Fruit fly (Drosophila melanogaster) whole organism, embryonic: ENCODE data around the gene hyd.

Experiments
- Aef1 ChIP-seq: fragments of 200-800 bp; sonication (Bioruptor generic); IDR thresholded peaks from 3 replicates; pipeline ENCODE4 v1.3.6; 2022; ENCODE audit warnings: missing biosample characterization, missing genetic modification characterization
- Asciz ChIP-seq: fragments of 200-800 bp; sonication (Bioruptor generic); optimal IDR thresholded peaks from 2 replicates; lab custom pipeline; 2017; ENCODE audit warnings: missing biosample characterization, mild to moderate bottlenecking, missing genetic modification characterization, missing genetic modification reagents
- Atf6 ChIP-seq: fragments of 200-800 bp; sonication (Bioruptor generic); IDR thresholded peaks from 2 replicates; pipeline ENCODE4 v1.3.6; 2022; ENCODE audit warnings: missing biosample characterization, missing genetic modification characterization
- Awh ChIP-seq: fragments of 200-800 bp; sonication (Bioruptor generic); IDR thresholded peaks from 2 replicates; pipeline ENCODE4, ENCODE4 v1.3.6; 2022; ENCODE audit warnings: missing biosample characterization, missing genetic modification characterization
- Bgb ChIP-seq: fragments of 200-800 bp; sonication (Bioruptor generic); IDR thresholded peaks from 2 replicates; pipeline ENCODE4 v1.3.6; 2022; ENCODE audit warnings: missing biosample characterization, missing genetic modification characterization; ENCODE audit not compliant: partially characterized antibody
- CG1024 ChIP-seq: fragments of 200-800 bp; sonication (Bioruptor generic); IDR thresholded peaks from 2 replicates; pipeline ENCODE4 v1.3.6; 2022; ENCODE audit warnings: missing biosample characterization, missing genetic modification characterization
- CG10274 ChIP-seq: fragments of 200-800 bp; sonication (Bioruptor generic); optimal IDR thresholded peaks from 3 replicates; lab custom pipeline; 2017; ENCODE audit warnings: missing biosample characterization, mild to moderate bottlenecking, missing genetic modification characterization
- CG11560 ChIP-seq: fragments of 200-800 bp; sonication (Bioruptor generic); IDR thresholded peaks from 3 replicates; pipeline ENCODE4 v1.3.6; 2022; ENCODE audit warnings: missing biosample characterization, missing genetic modification characterization
- CG1233 ChIP-seq: fragments of 200-800 bp; sonication (Bioruptor generic); optimal IDR thresholded peaks from 4 replicates; lab custom pipeline; 2018; ENCODE audit warnings: missing biosample characterization, mild to moderate bottlenecking, missing genetic modification characterization
- CG13775 ChIP-seq: fragments of 200-800 bp; sonication (Bioruptor generic); optimal IDR thresholded peaks from 3 replicates; lab custom pipeline; 2017; ENCODE audit warnings: missing biosample characterization, mild to moderate bottlenecking, missing genetic modification characterization
- CG1529 ChIP-seq: fragments of 200-800 bp; sonication (Bioruptor generic); optimal IDR thresholded peaks from 3 replicates; lab custom pipeline; 2018; ENCODE audit warnings: missing biosample characterization, missing genetic modification characterization
- CG15514 ChIP-seq: fragments of 200-800 bp; sonication (Bioruptor generic); optimal IDR thresholded peaks from 3 replicates; lab custom pipeline; 2017; ENCODE audit warnings: missing biosample characterization, missing genetic modification characterization, mild to moderate bottlenecking, moderate library complexity, missing genetic modification reagents
- CG18764 ChIP-seq: fragments of 200-800 bp; sonication (Bioruptor generic); optimal IDR thresholded peaks from 3 replicates; lab custom pipeline; 2016; ENCODE audit warnings: missing biosample characterization, missing genetic modification characterization
- CG34224 ChIP-seq: fragments of 200-800 bp; sonication (Bioruptor generic); IDR thresholded peaks from 3 replicates; pipeline ENCODE4 v1.3.6; 2022; ENCODE audit warnings: missing biosample characterization, missing genetic modification characterization; ENCODE audit not compliant: partially characterized antibody
- CG34422 ChIP-seq: fragments of 200-800 bp; sonication (Bioruptor generic); IDR thresholded peaks from 3 replicates; pipeline ENCODE4 v1.3.6; 2022; ENCODE audit warnings: missing biosample characterization, missing genetic modification characterization
- CG3847 ChIP-seq: fragments of 200-800 bp; sonication (Bioruptor generic); IDR thresholded peaks from 2 replicates; pipeline ENCODE4 v1.3.6; 2022; ENCODE audit warnings: missing biosample characterization, missing genetic modification characterization
- CG4328 ChIP-seq: fragments of 200-800 bp; sonication (Bioruptor generic); optimal IDR thresholded peaks from 3 replicates; lab custom pipeline; 2017; ENCODE audit warnings: missing biosample characterization, missing genetic modification reagents, missing genetic modification characterization
- CG4424 ChIP-seq: fragments of 200-800 bp; sonication (Bioruptor generic); optimal IDR thresholded peaks from 3 replicates; lab custom pipeline; 2016; ENCODE audit warnings: missing biosample characterization, missing genetic modification characterization
- CG4854 ChIP-seq: fragments of 200-800 bp; sonication (Bioruptor generic); optimal IDR thresholded peaks from 2 replicates; lab custom pipeline; 2016; ENCODE audit warnings: missing biosample characterization, missing genetic modification characterization, inconsistent platforms
- CG5245 ChIP-seq: fragments of 200-800 bp; sonication (Bioruptor generic); optimal IDR thresholded peaks from 3 replicates; lab custom pipeline; 2016; ENCODE audit warnings: missing biosample characterization, missing genetic modification characterization
- CG7987 ChIP-seq: fragments of 200-800 bp; sonication (Bioruptor generic); optimal IDR thresholded peaks from 2 replicates; lab custom pipeline; 2018; ENCODE audit warnings: missing biosample characterization, mild to moderate bottlenecking, missing genetic modification characterization, moderate library complexity
- CG8281 ChIP-seq: fragments of 200-800 bp; sonication (Bioruptor generic); optimal IDR thresholded peaks from 2 replicates; lab custom pipeline; 2018; ENCODE audit warnings: missing biosample characterization, mild to moderate bottlenecking, missing genetic modification characterization, moderate library complexity
- CG8388 ChIP-seq: fragments of 200-800 bp; sonication (Bioruptor generic); optimal IDR thresholded peaks from 2 replicates; lab custom pipeline; 2019; ENCODE audit warnings: missing biosample characterization, mild to moderate bottlenecking, missing genetic modification characterization, moderate library complexity
- CG9727 ChIP-seq: fragments of 200-800 bp; sonication (Bioruptor generic); optimal IDR thresholded peaks from 3 replicates; lab custom pipeline; 2017; ENCODE audit warnings: missing biosample characterization, mild to moderate bottlenecking, missing genetic modification characterization
- CTCF ChIP-seq: fragments of 200-800 bp; sonication (Bioruptor generic); optimal IDR thresholded peaks from 2 replicates; lab custom pipeline; 2017; ENCODE audit warnings: missing biosample characterization, mild to moderate bottlenecking, missing genetic modification characterization, moderate library complexity
- CkIIα-i1 ChIP-seq: fragments of 200-800 bp; sonication (Bioruptor generic); IDR thresholded peaks from 2 replicates; pipeline ENCODE4 v1.3.6; 2022; ENCODE audit warnings: missing biosample characterization, missing genetic modification characterization
- HLHmδ ChIP-seq: fragments of 200-800 bp; sonication (Bioruptor generic); optimal IDR thresholded peaks from 2 replicates; lab custom pipeline; 2018; ENCODE audit warnings: missing biosample characterization, mild to moderate bottlenecking, missing genetic modification characterization, moderate library complexity
- Hr39 ChIP-seq: fragments of >200 bp; optimal IDR thresholded peaks from 2 replicates; lab custom pipeline; 2017
- Hr78 ChIP-seq, 2 experiments: fragments of 200-800 bp in 1 of 2; fragments of >200 bp in 1 of 2; sonication (Bioruptor generic) in 1 of 2; optimal IDR thresholded peaks; 2 replicates each; lab custom pipeline; 2017 to 2019; ENCODE audit warnings: missing biosample characterization in 2 of 2, missing genetic modification characterization in 2 of 2, mild to moderate bottlenecking in 1 of 2, moderate library complexity in 1 of 2
- Ptx1 ChIP-seq: fragments of 200-800 bp; sonication (Bioruptor generic); IDR thresholded peaks from 2 replicates; pipeline ENCODE4 v1.3.6; 2022; ENCODE audit warnings: missing biosample characterization, missing genetic modification characterization
- Six4 ChIP-seq: fragments of 200-800 bp; sonication (Bioruptor generic); optimal IDR thresholded peaks from 2 replicates; lab custom pipeline; 2016; ENCODE audit warnings: missing biosample characterization, missing genetic modification characterization
- amos ChIP-seq: fragments of 200-800 bp; sonication (Bioruptor generic); IDR thresholded peaks from 2 replicates; pipeline ENCODE4 v1.3.6; 2022; ENCODE audit warnings: missing biosample characterization, missing genetic modification characterization; ENCODE audit not compliant: partially characterized antibody
- ato ChIP-seq: fragments of 200-800 bp; sonication (Bioruptor generic); IDR thresholded peaks from 2 replicates; pipeline ENCODE4 v1.3.6; 2022; ENCODE audit warnings: missing biosample characterization, missing genetic modification characterization; ENCODE audit not compliant: partially characterized antibody
- bbx ChIP-seq: fragments of 200-800 bp; sonication (Bioruptor generic); IDR thresholded peaks from 2 replicates; pipeline ENCODE4 v1.3.6; 2022; ENCODE audit warnings: missing biosample characterization, missing genetic modification characterization; ENCODE audit not compliant: partially characterized antibody
- cad ChIP-seq: fragments of >200 bp; optimal IDR thresholded peaks from 2 replicates; lab custom pipeline; 2017; ENCODE audit warnings: missing biosample characterization, missing genetic modification characterization
- chif ChIP-seq, 2 experiments: fragments of 200-800 bp; sonication (Bioruptor generic); optimal IDR thresholded peaks; 3 replicates each; lab custom pipeline; 2016; ENCODE audit warnings: missing biosample characterization in 2 of 2, missing genetic modification characterization in 2 of 2
- dm ChIP-seq: fragments of 200-800 bp; sonication (Bioruptor generic); optimal IDR thresholded peaks from 3 replicates; lab custom pipeline; 2016; ENCODE audit warnings: missing biosample characterization, missing genetic modification characterization
- dysf ChIP-seq: fragments of 200-800 bp; sonication (Bioruptor generic); IDR thresholded peaks from 3 replicates; pipeline ENCODE4 v1.3.6; 2022; ENCODE audit warnings: missing biosample characterization, missing genetic modification characterization
- fd3F ChIP-seq: fragments of 200-800 bp; sonication (Bioruptor generic); optimal IDR thresholded peaks from 2 replicates; lab custom pipeline; 2018; ENCODE audit warnings: missing biosample characterization, mild to moderate bottlenecking, missing genetic modification characterization, moderate library complexity
- ham ChIP-seq: fragments of 200-800 bp; sonication (Bioruptor generic); IDR thresholded peaks from 2 replicates; pipeline ENCODE4 v1.3.6; 2022; ENCODE audit warnings: missing biosample characterization, missing genetic modification characterization
- jigr1 ChIP-seq: fragments of 200-800 bp; sonication (Bioruptor generic); IDR thresholded peaks from 3 replicates; pipeline ENCODE4 v1.3.6; 2022; ENCODE audit warnings: missing biosample characterization, missing genetic modification characterization
- kah ChIP-seq: fragments of 200-800 bp; sonication (Bioruptor generic); optimal IDR thresholded peaks from 2 replicates; lab custom pipeline; 2018; ENCODE audit warnings: missing biosample characterization, mild to moderate bottlenecking, missing genetic modification characterization
- ken ChIP-seq: fragments of 200-800 bp; sonication (Bioruptor generic); IDR thresholded peaks from 3 replicates; pipeline ENCODE4 v1.3.6; 2022; ENCODE audit warnings: missing biosample characterization, missing genetic modification characterization
- knrl ChIP-seq: fragments of 200-800 bp; sonication (Bioruptor generic); IDR thresholded peaks from 3 replicates; pipeline ENCODE4 v1.3.6; 2022; ENCODE audit warnings: missing biosample characterization, missing genetic modification characterization; ENCODE audit not compliant: partially characterized antibody
- lab ChIP-seq: fragments of 200-800 bp; sonication (Bioruptor generic); optimal IDR thresholded peaks from 3 replicates; lab custom pipeline; 2017; ENCODE audit warnings: missing biosample characterization, missing genetic modification characterization, mild to moderate bottlenecking, moderate library complexity, missing genetic modification reagents
- lbe ChIP-seq: fragments of 200-800 bp; sonication (Bioruptor generic); optimal IDR thresholded peaks from 2 replicates; lab custom pipeline; 2016; ENCODE audit warnings: missing biosample characterization, mild to moderate bottlenecking, missing genetic modification characterization
- nerfin-2 ChIP-seq: fragments of 200-800 bp; sonication (Bioruptor generic); IDR thresholded peaks from 2 replicates; pipeline ENCODE4 v1.3.6; 2022; ENCODE audit warnings: missing biosample characterization, missing genetic modification characterization; ENCODE audit not compliant: partially characterized antibody
- nom ChIP-seq: fragments of 200-800 bp; sonication (Bioruptor generic); optimal IDR thresholded peaks from 2 replicates; lab custom pipeline; 2017; ENCODE audit warnings: missing biosample characterization, missing genetic modification characterization, mild to moderate bottlenecking, moderate library complexity, missing genetic modification reagents
- onecut ChIP-seq: fragments of 200-800 bp; sonication (Bioruptor generic); IDR thresholded peaks from 2 replicates; pipeline ENCODE4 v1.3.6; 2022; ENCODE audit warnings: missing biosample characterization, missing genetic modification characterization
- tin ChIP-seq: fragments of 200-800 bp; sonication (Bioruptor generic); optimal IDR thresholded peaks from 3 replicates; lab custom pipeline; 2016; ENCODE audit warnings: missing biosample characterization, missing genetic modification characterization
- trh ChIP-seq: fragments of 200-800 bp; sonication (Bioruptor generic); optimal IDR thresholded peaks from 2 replicates; lab custom pipeline; 2016; ENCODE audit warnings: missing biosample characterization, missing genetic modification characterization
- twi ChIP-seq: fragments of 200-800 bp; optimal IDR thresholded peaks from 2 replicates; lab custom pipeline; 2019; ENCODE audit warnings: missing biosample characterization, mild to moderate bottlenecking, missing genetic modification characterization, moderate library complexity

The hyd gene

DNA sequence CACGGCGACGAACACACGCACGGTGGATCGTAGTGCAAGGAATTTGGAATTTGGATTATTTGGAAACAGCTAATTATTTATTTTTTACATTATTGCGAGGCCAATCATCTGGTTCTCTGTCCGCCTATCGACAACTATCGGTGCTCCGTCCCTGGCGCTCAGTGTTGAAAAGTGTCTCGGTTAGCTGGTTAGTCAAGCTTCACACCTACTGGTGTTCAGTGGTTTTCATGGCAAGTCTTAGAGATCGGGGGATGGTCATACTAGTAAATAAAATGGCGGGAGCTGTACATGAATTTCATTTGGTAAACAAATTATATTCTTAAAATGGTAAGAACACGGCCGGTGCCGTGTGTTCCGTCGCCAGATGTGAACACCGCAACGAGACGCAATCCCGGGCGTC lies 14.5 kb downstream of the hyd start, which contains the start of the genes trbd and dmt (continued):
- TF ChIP-seq kah (GFP tag; lab: Kevin White, UChicago) (peak; percentile 78), CG15514 (peak; percentile 92), bbx (GFP tag; lab: Robert Waterston, UW) (no peak), nom (GFP tag; lab: Kevin White, UChicago) (no peak), CG13775 (peak; percentile 33), knrl (no peak), Bgb (GFP tag; lab: Robert Waterston, UW) (no peak), fd3F (GFP tag; lab: Kevin White, UChicago) (no peak), dysf (no peak), CG11560 (tag; lab: Robert Waterston, UW) (no peak), amos (GFP tag; lab: Robert Waterston, UW) (no peak), CG34422 (GFP tag; lab: Robert Waterston, UW) (no peak), CG1233 (GFP tag; lab: Kevin White, UChicago) (no peak), lab (GFP tag; lab: Kevin White, UChicago) (no peak), Awh (GFP tag; lab: Robert Waterston, UW) (no peak), CkIIα-i1 (GFP tag; lab: Robert Waterston, UW) (no peak), onecut (peak; percentile 28), CG4328 (GFP tag; lab: Kevin White, UChicago) (no peak), dm (peak; percentile 78), CG10274 (GFP tag; lab: Kevin White, UChicago) (no peak), cad (GFP tag; lab: Kevin White, UChicago) (no peak), ham (GFP tag; lab: Robert Waterston, UW) (no peak), CG34224 (GFP tag; lab: Robert Waterston, UW) (no peak), CG4424 (GFP tag; lab: Kevin White, UChicago) (no peak), CG8281 (no peak), Ptx1 (GFP tag; lab: Robert Waterston, UW) (no peak), ato (GFP tag; lab: Robert Waterston, UW) (no peak), chif (GFP tag; optimal IDR thresholded peaks at IDR 0.05; lab: Kevin White, UChicago) (peak; percentile 3 to 54), CG3847 (GFP tag; lab: Robert Waterston, UW) (no peak), Hr39 (lab: Kevin White, UChicago) (no peak), HLHmδ (GFP tag; lab: Kevin White, UChicago) (peak; percentile 23), CG1024 (no peak), Hr78 (GFP tag; optimal IDR thresholded peaks at IDR 0.05; lab: Kevin White, UChicago) (no peak), CG18764 (GFP tag; lab: Kevin White, UChicago) (peak; percentile 22), jigr1 (GFP tag; lab: Robert Waterston, UW) (no peak), nerfin-2 (GFP tag; lab: Robert Waterston, UW) (no peak), trh (GFP tag; lab: Kevin White, UChicago) (no peak), Aef1 (GFP tag; lab: Robert Waterston, UW) (no peak), CG7987 (GFP tag; lab: Kevin White, UChicago) (peak; percentile 79), Asciz (GFP tag; lab: Kevin White, UChicago) (no peak), CG4854 (no peak), CG5245 (peak; percentile 28), Atf6 (GFP tag; lab: Robert Waterston, UW) (no peak), CG9727 (GFP tag; lab: Kevin White, UChicago) (peak; percentile 30), twi (tag; lab: Kevin White, UChicago) (no peak), CG1529 (GFP tag; lab: Kevin White, UChicago) (no peak), CTCF (no peak), Six4 (GFP tag; lab: Kevin White, UChicago) (no peak), ken (GFP tag; lab: Robert Waterston, UW) (no peak), CG8388 (GFP tag; lab: Kevin White, UChicago) (no peak), lbe (GFP tag; lab: Kevin White, UChicago) (no peak), tin (GFP tag; lab: Kevin White, UChicago) (peak; percentile 52)
